Fruit fly (Drosophila melanogaster) whole organism, prepupa: ENCODE results near the gene CG11563.

ENCODE experiments used
- Blimp-1 ChIP-seq: fragments of 200-800 bp; sonication (Bioruptor generic); optimal IDR thresholded peaks from 3 replicates; lab custom pipeline; 2017; ENCODE audit warnings: missing biosample characterization, missing genetic modification characterization, mild to moderate bottlenecking, moderate library complexity, missing genetic modification reagents
- CG10631 ChIP-seq: fragments of 200-800 bp; sonication (Bioruptor generic); optimal IDR thresholded peaks from 2 replicates; lab custom pipeline; 2016; ENCODE audit warnings: missing biosample characterization, missing genetic modification characterization
- CG10669 ChIP-seq: fragments of 200-800 bp; sonication (Bioruptor generic); optimal IDR thresholded peaks from 3 replicates; lab custom pipeline; 2018; ENCODE audit warnings: missing biosample characterization, mild to moderate bottlenecking, missing genetic modification characterization, moderate library complexity
- CG11294 ChIP-seq: fragments of 200-800 bp; sonication (Bioruptor generic); IDR thresholded peaks from 2 replicates; pipeline ENCODE4 v1.3.6; 2022; ENCODE audit warnings: missing biosample characterization, missing genetic modification characterization
- CG11762 ChIP-seq: fragments of 200-800 bp; sonication (Bioruptor generic); optimal IDR thresholded peaks from 3 replicates; lab custom pipeline; 2016; ENCODE audit warnings: missing biosample characterization, missing genetic modification characterization; ENCODE audit not compliant: insufficient read depth
- CG11902 ChIP-seq: fragments of 200-800 bp; sonication (Bioruptor generic); optimal IDR thresholded peaks from 3 replicates; lab custom pipeline; 2016; ENCODE audit warnings: missing biosample characterization, missing genetic modification characterization
- CG15336 ChIP-seq: fragments of 200-800 bp; sonication (Bioruptor generic); IDR thresholded peaks from 2 replicates; pipeline ENCODE4 v1.3.6; 2022; ENCODE audit warnings: missing biosample characterization, missing genetic modification characterization
- CG1621 ChIP-seq: fragments of 200-800 bp; sonication (Bioruptor generic); optimal IDR thresholded peaks from 3 replicates; lab custom pipeline; 2018; ENCODE audit warnings: missing biosample characterization, mild to moderate bottlenecking, missing genetic modification characterization
- CG16779 ChIP-seq: fragments of 200-800 bp; sonication (Bioruptor generic); optimal IDR thresholded peaks from 3 replicates; lab custom pipeline; 2017; ENCODE audit warnings: missing biosample characterization, mild to moderate bottlenecking, missing genetic modification characterization
- CG3032 ChIP-seq: fragments of 200-800 bp; optimal IDR thresholded peaks from 2 replicates; lab custom pipeline; 2019; ENCODE audit warnings: missing biosample characterization, mild to moderate bottlenecking, missing genetic modification characterization, moderate library complexity
- CG32006 ChIP-seq: fragments of 200-800 bp; sonication (Bioruptor generic); optimal IDR thresholded peaks from 3 replicates; lab custom pipeline; 2017; ENCODE audit warnings: missing biosample characterization, mild to moderate bottlenecking, missing genetic modification characterization
- CG3919 ChIP-seq: fragments of 200-800 bp; sonication (Bioruptor generic); optimal IDR thresholded peaks from 3 replicates; lab custom pipeline; 2016; ENCODE audit warnings: missing biosample characterization, missing genetic modification characterization
- CG6163 ChIP-seq: fragments of 200-800 bp; sonication (Bioruptor generic); IDR thresholded peaks from 3 replicates; pipeline ENCODE4 v1.3.6; 2022; ENCODE audit warnings: missing biosample characterization, missing genetic modification characterization
- CG6276 ChIP-seq: fragments of 200-800 bp; sonication (Bioruptor generic); optimal IDR thresholded peaks from 2 replicates; lab custom pipeline; 2017; ENCODE audit warnings: missing biosample characterization, mild to moderate bottlenecking, missing genetic modification characterization
- CG6792 ChIP-seq: fragments of 200-800 bp; sonication (Bioruptor generic); optimal IDR thresholded peaks from 3 replicates; lab custom pipeline; 2016; ENCODE audit warnings: missing biosample characterization, missing genetic modification characterization
- CG6808 ChIP-seq: fragments of 200-800 bp; sonication (Bioruptor generic); optimal IDR thresholded peaks from 3 replicates; lab custom pipeline; 2017; ENCODE audit warnings: missing biosample characterization, missing genetic modification characterization, mild to moderate bottlenecking, moderate library complexity, missing genetic modification reagents
- CG7368 ChIP-seq: fragments of 200-800 bp; sonication (Bioruptor generic); optimal IDR thresholded peaks from 3 replicates; lab custom pipeline; 2016; ENCODE audit warnings: missing biosample characterization, missing genetic modification characterization
- CG8119 ChIP-seq: fragments of 200-800 bp; sonication (Bioruptor generic); IDR thresholded peaks from 3 replicates; pipeline ENCODE4 v1.3.6; 2022; ENCODE audit warnings: missing biosample characterization, missing genetic modification characterization
- CG8319 ChIP-seq: fragments of 200-800 bp; sonication (Bioruptor generic); optimal IDR thresholded peaks from 3 replicates; lab custom pipeline; 2016; ENCODE audit warnings: missing biosample characterization, missing genetic modification characterization
- CG9139 ChIP-seq: fragments of 200-800 bp; sonication (Bioruptor generic); optimal IDR thresholded peaks from 3 replicates; lab custom pipeline; 2017; ENCODE audit warnings: missing biosample characterization, mild to moderate bottlenecking, missing genetic modification characterization
- Eip75B ChIP-seq: fragments of 200-800 bp; sonication (Bioruptor generic); optimal IDR thresholded peaks from 3 replicates; lab custom pipeline; 2016; ENCODE audit warnings: missing biosample characterization, missing genetic modification characterization
- Eip78C ChIP-seq: fragments of 200-800 bp; sonication (Bioruptor generic); peaks from one replicate; lab custom pipeline; 2016; ENCODE audit warnings: missing biosample characterization, missing genetic modification characterization
- Ets96B ChIP-seq: fragments of 200-800 bp; optimal IDR thresholded peaks from 2 replicates; lab custom pipeline; 2019; ENCODE audit warnings: missing biosample characterization, mild to moderate bottlenecking, missing genetic modification characterization, moderate library complexity
- Gug ChIP-seq: fragments of 200-800 bp; sonication (Bioruptor generic); IDR thresholded peaks from 2 replicates; pipeline ENCODE4 v1.3.6; 2022; ENCODE audit warnings: missing biosample characterization, missing genetic modification characterization
- Hr38 ChIP-seq: sonication (Bioruptor generic); optimal IDR thresholded peaks from 2 replicates; lab custom pipeline; 2016; ENCODE audit warnings: missing biosample characterization, missing genetic modification characterization
- Hr4 ChIP-seq: fragments of 200-800 bp; sonication (Bioruptor generic); optimal IDR thresholded peaks from 3 replicates; lab custom pipeline; 2016; ENCODE audit warnings: missing biosample characterization, missing genetic modification characterization
- Met ChIP-seq: fragments of 200-800 bp; sonication (Bioruptor generic); optimal IDR thresholded peaks from 3 replicates; lab custom pipeline; 2016; ENCODE audit warnings: missing biosample characterization, missing genetic modification characterization
- OdsH ChIP-seq: fragments of 200-800 bp; sonication (Bioruptor generic); optimal IDR thresholded peaks from 3 replicates; lab custom pipeline; 2016; ENCODE audit warnings: missing biosample characterization, missing genetic modification characterization
- Smox ChIP-seq: fragments of 200-800 bp; sonication (Bioruptor generic); optimal IDR thresholded peaks from 3 replicates; lab custom pipeline; 2016; ENCODE audit warnings: missing biosample characterization, missing genetic modification characterization
- Sox102F ChIP-seq: fragments of 200-800 bp; sonication (Bioruptor generic); optimal IDR thresholded peaks from 2 replicates; lab custom pipeline; 2016; ENCODE audit warnings: missing biosample characterization, mild to moderate bottlenecking, missing genetic modification characterization
- Sox14 ChIP-seq: fragments of 200-800 bp; sonication (Bioruptor generic); optimal IDR thresholded peaks from 3 replicates; lab custom pipeline; 2016; ENCODE audit warnings: missing biosample characterization, missing genetic modification characterization
- Sox15 ChIP-seq: fragments of 200-800 bp; sonication (Bioruptor generic); optimal IDR thresholded peaks from 3 replicates; lab custom pipeline; 2016; ENCODE audit warnings: missing biosample characterization, missing genetic modification characterization
- acj6 ChIP-seq: fragments of 200-800 bp; sonication (Bioruptor generic); optimal IDR thresholded peaks from 3 replicates; lab custom pipeline; 2016; ENCODE audit warnings: missing biosample characterization, missing genetic modification characterization
- cyc ChIP-seq: fragments of 200-800 bp; sonication (Bioruptor generic); optimal IDR thresholded peaks from 3 replicates; lab custom pipeline; 2016; ENCODE audit warnings: missing biosample characterization, missing genetic modification characterization
- dac ChIP-seq: fragments of 200-800 bp; sonication (Bioruptor generic); optimal IDR thresholded peaks from 2 replicates; lab custom pipeline; 2017; ENCODE audit warnings: missing biosample characterization, mild to moderate bottlenecking, missing genetic modification characterization
- dsx ChIP-seq: fragments of 200-800 bp; optimal IDR thresholded peaks from 3 replicates; lab custom pipeline; 2019; ENCODE audit warnings: missing biosample characterization, mild to moderate bottlenecking, missing genetic modification characterization, moderate library complexity; ENCODE audit not compliant: poor library complexity, severe bottlenecking
- eg ChIP-seq: fragments of 200-800 bp; sonication (Bioruptor generic); IDR thresholded peaks from 3 replicates; pipeline ENCODE4 v1.3.6; 2022; ENCODE audit warnings: missing biosample characterization, missing genetic modification characterization
- esn ChIP-seq: fragments of 200-800 bp; sonication (Bioruptor generic); optimal IDR thresholded peaks from 2 replicates; lab custom pipeline; 2016; ENCODE audit warnings: missing biosample characterization, mild to moderate bottlenecking, missing genetic modification characterization, moderate library complexity
- fd59A ChIP-seq: fragments of 200-800 bp; sonication (Bioruptor generic); optimal IDR thresholded peaks from 2 replicates; lab custom pipeline; 2017; ENCODE audit warnings: missing biosample characterization, mild to moderate bottlenecking, missing genetic modification characterization, missing genetic modification reagents
- fd85E ChIP-seq: fragments of 200-800 bp; sonication (Bioruptor generic); optimal IDR thresholded peaks from 3 replicates; lab custom pipeline; 2016; ENCODE audit warnings: missing biosample characterization, missing genetic modification characterization
- lz ChIP-seq: fragments of 200-800 bp; sonication (Bioruptor generic); optimal IDR thresholded peaks from 3 replicates; lab custom pipeline; 2016; ENCODE audit warnings: missing biosample characterization, missing genetic modification characterization
- net ChIP-seq: fragments of 200-800 bp; sonication (Bioruptor generic); optimal IDR thresholded peaks from 3 replicates; lab custom pipeline; 2016; ENCODE audit warnings: missing biosample characterization, missing genetic modification characterization
- pdm3 ChIP-seq: fragments of 200-800 bp; sonication (Bioruptor generic); optimal IDR thresholded peaks from 3 replicates; lab custom pipeline; 2016; ENCODE audit warnings: missing biosample characterization, missing genetic modification characterization
- spab ChIP-seq: fragments of 200-800 bp; sonication (Bioruptor generic); optimal IDR thresholded peaks from 2 replicates; lab custom pipeline; 2017; ENCODE audit warnings: missing biosample characterization, mild to moderate bottlenecking, missing genetic modification characterization, missing genetic modification reagents

Gene CG11563

DNA sequence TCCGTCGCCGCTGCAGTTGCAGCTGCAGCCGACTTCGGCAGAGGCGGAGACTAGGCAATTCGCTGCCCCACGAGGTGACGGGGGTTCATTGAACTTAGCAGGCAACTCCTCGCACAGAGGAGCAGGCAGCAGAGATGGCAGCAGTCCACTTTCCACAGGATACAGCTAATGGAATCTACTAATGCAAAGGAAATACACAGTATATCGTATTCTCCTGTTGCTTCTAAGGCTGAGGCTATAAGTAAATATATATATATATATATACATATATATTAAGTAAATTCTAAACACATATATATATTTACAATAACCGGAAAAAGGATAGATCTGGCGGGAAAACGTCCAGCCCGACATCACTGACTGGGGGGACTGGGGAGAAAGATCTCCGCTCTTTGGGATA is 33.5 kb upstream of the CG11563 start:
- TF ChIP-seq CG3032 (tag; lab: Kevin White, UChicago) = peak; percentile 18
- TF ChIP-seq fd59A = no peak
- TF ChIP-seq Ets96B = peak; percentile 8
- peak; percentile 15 for TF ChIP-seq spab (GFP tag; lab: Kevin White, UChicago)

dm6 chr3R:31704524-31705215 is 32.2 kb upstream of the CG11563 start:
- TF ChIP-seq acj6 (GFP tag; lab: Kevin White, UChicago) = no peak
- TF ChIP-seq Ets96B = peak; percentile 3
- TF ChIP-seq CG8119 (GFP tag; lab: Robert Waterston, UW) = 0 out of 3 replicates have a peak, but pooled peaks have one; percentile 33
- TF ChIP-seq Eip78C (GFP tag; lab: Kevin White, UChicago) = peak; percentile 36

DNA sequence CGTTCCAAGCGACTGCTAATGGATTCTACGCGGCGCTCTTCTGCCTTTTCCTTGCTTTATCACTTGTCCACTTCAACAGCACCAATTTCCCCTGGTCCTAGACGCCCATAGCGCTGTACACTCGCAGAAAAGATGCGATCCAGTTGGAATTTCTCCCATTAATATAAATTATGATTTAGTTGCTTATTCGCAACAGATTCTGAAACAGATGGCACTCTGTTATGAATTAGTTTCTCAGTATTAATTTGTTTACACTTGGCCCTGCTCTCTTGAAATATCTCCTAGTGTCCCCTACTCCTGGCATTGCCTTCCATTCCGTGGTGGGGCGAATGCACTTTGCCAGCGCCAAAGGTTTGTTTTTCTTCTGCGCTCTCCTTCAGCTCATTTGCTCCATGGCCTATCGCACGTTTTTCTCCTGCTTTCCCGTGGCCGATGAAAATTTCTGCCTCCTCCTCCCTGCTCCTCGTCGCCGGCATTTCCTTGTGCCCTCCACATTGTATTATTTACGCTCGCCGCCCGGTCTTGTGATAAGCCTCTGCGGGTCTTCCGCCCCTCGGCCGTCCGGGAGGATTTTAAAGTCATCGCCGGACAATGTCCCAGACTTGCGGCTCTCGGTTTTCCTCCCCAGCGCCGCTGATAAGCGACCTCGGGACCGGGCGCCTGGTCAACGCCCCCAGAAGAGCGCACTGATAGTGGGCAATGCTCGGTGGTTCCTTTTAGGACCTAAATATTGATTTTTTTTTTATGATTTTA is 30.5 kb upstream of the CG11563 start:
- TF ChIP-seq CG10669 (GFP tag; lab: Kevin White, UChicago) (peak; percentile 59), CG6276 (GFP tag; lab: Kevin White, UChicago) (peak; percentile 57), net (GFP tag; lab: Kevin White, UChicago) (peak; percentile 31), pdm3 (GFP tag; lab: Kevin White, UChicago) (peak; percentile 63), CG32006 (GFP tag; lab: Kevin White, UChicago) (peak; percentile 77), Blimp-1 (GFP tag; lab: Kevin White, UChicago) (no peak), esn (GFP tag; lab: Kevin White, UChicago) (no peak), cyc (GFP tag; lab: Kevin White, UChicago) (no peak), acj6 (GFP tag; lab: Kevin White, UChicago) (peak; percentile 57), CG15336 (peak; percentile 68), CG11762 (peak; percentile 22), CG1621 (tag; lab: Kevin White, UChicago) (no peak), Sox14 (GFP tag; lab: Kevin White, UChicago) (peak; percentile 75), Met (GFP tag; lab: Kevin White, UChicago) (no peak), eg (peak; percentile 78), CG6792 (no peak), Hr4 (GFP tag; lab: Kevin White, UChicago) (peak; percentile 69), CG11902 (GFP tag; lab: Kevin White, UChicago) (no peak), CG8119 (GFP tag; lab: Robert Waterston, UW) (peak; percentile 77), CG11294 (GFP tag; lab: Robert Waterston, UW) (0 out of 2 replicates have a peak, but pooled peaks have one; percentile 38), CG3919 (GFP tag; lab: Kevin White, UChicago) (peak; percentile 79), fd85E (no peak), Sox15 (no peak), fd59A (peak; percentile 16), CG9139 (GFP tag; lab: Kevin White, UChicago) (no peak), Sox102F (GFP tag; lab: Kevin White, UChicago) (no peak), Eip78C (GFP tag; lab: Kevin White, UChicago) (peak; percentile 79), dsx (no peak), Eip75B (GFP tag; lab: Kevin White, UChicago) (peak; percentile 44), CG6163 (GFP tag; lab: Robert Waterston, UW) (peak; percentile 87), OdsH (peak; percentile 61), CG16779 (no peak), dac (GFP tag; lab: Kevin White, UChicago) (peak; percentile 26), CG3032 (tag; lab: Kevin White, UChicago) (peak; percentile 48), CG7368 (peak; percentile 43), Smox (GFP tag; lab: Kevin White, UChicago) (no peak), Hr38 (GFP tag; lab: Kevin White, UChicago) (no peak), Ets96B (peak; percentile 44), CG8319 (no peak), lz (GFP tag; lab: Kevin White, UChicago) (no peak), CG6808 (peak; percentile 23), Gug (GFP tag; lab: Robert Waterston, UW) (peak; percentile 53), CG10631 (peak; percentile 83)
